Worm (Caenorhabditis elegans) whole organism, late embryonic: Measurements from ENCODE around the gene nhr-31.

Source experiments
- ama-1 ChIP-seq: fragments of 150-350 bp; optimal IDR thresholded peaks from 2 replicates; lab custom pipeline; 2014
- ceh-2 ChIP-seq: sonication (generic microtip); optimal IDR thresholded peaks from 2 replicates; lab custom pipeline; 2016; ENCODE audit warnings: missing genotype, missing genetic modification characterization, missing compliant biosample characterization
- ceh-34 ChIP-seq: sonication (generic microtip); optimal IDR thresholded peaks from 2 replicates; lab custom pipeline; 2016; ENCODE audit warnings: mild to moderate bottlenecking, missing genetic modification characterization, missing compliant biosample characterization
- dve-1 ChIP-seq: sonication (generic microtip); optimal IDR thresholded peaks from 2 replicates; lab custom pipeline; 2017; ENCODE audit warnings: antibody characterized with exemption, mild to moderate bottlenecking, missing genetic modification characterization, missing compliant biosample characterization
- elt-2 ChIP-seq: sonication (generic microtip); optimal IDR thresholded peaks from 2 replicates; lab custom pipeline; 2016; ENCODE audit warnings: missing genetic modification reagents, missing genetic modification characterization, missing compliant biosample characterization
- ets-4 ChIP-seq: sonication (generic microtip); optimal IDR thresholded peaks from 2 replicates; lab custom pipeline; 2016; ENCODE audit warnings: missing genetic modification characterization, missing compliant biosample characterization
- hlh-6 ChIP-seq: sonication (generic microtip); optimal IDR thresholded peaks from 2 replicates; lab custom pipeline; 2016; ENCODE audit warnings: missing genotype, missing genetic modification characterization, missing compliant biosample characterization
- lim-6 ChIP-seq: sonication (generic microtip); optimal IDR thresholded peaks from 2 replicates; lab custom pipeline; 2016; ENCODE audit warnings: missing genetic modification characterization, missing compliant biosample characterization
- nhr-11 ChIP-seq: fragments of 150-350 bp; optimal IDR thresholded peaks from 2 replicates; lab custom pipeline; 2014; ENCODE audit warnings: missing biosample characterization, missing genetic modification characterization
- odd-2 ChIP-seq: sonication (generic microtip); optimal IDR thresholded peaks from 2 replicates; lab custom pipeline; 2017; ENCODE audit warnings: antibody characterized with exemption, mild to moderate bottlenecking, missing genetic modification characterization, missing compliant biosample characterization
- pros-1 ChIP-seq: fragments of 150-350 bp; optimal IDR thresholded peaks from 2 replicates; lab custom pipeline; 2014; ENCODE audit warnings: missing biosample characterization, missing genetic modification reagents, missing genetic modification characterization
- tbx-2 ChIP-seq: sonication (generic microtip); optimal IDR thresholded peaks from 2 replicates; lab custom pipeline; 2016; ENCODE audit warnings: missing genetic modification characterization, missing compliant biosample characterization
- unc-3 ChIP-seq, 2 experiments: fragments of 200-800 bp in 1 of 2; sonication (Bioruptor generic) in 1 of 2; sonication (generic microtip) in 1 of 2; conservative IDR thresholded peaks in 1 of 2; optimal IDR thresholded peaks in 1 of 2; 2 replicates each; pipeline versions ENCODE4 v1.3.6 to Lab custom; 2016 to 2022; ENCODE audit warnings: missing compliant biosample characterization in 2 of 2, missing genetic modification characterization in 2 of 2, missing genetic modification reagents in 1 of 2
- unc-55 ChIP-seq: sonication (generic microtip); optimal IDR thresholded peaks from 2 replicates; lab custom pipeline; 2017; ENCODE audit warnings: missing biosample characterization, missing genetic modification reagents, missing genetic modification characterization

- TF ChIP-seq unc-3 (GFP tag; conservative IDR thresholded peaks at IDR 0.05; lab: Robert Waterston, UW) (no peak), unc-3 (tag; optimal IDR thresholded peaks at IDR 0.05; lab: Kevin White, UChicago) (no peak), ama-1 (lab: Kevin White, UChicago) (no peak), elt-2 (tag; lab: Kevin White, UChicago) (no peak), unc-55 (GFP tag; lab: Kevin White, UChicago) (no peak), nhr-11 (tag; lab: Kevin White, UChicago) (no peak), tbx-2 (tag; lab: Kevin White, UChicago) (peak; percentile 17), odd-2 (tag; lab: Kevin White, UChicago) (no peak), ceh-34 (peak; percentile 75), ceh-2 (tag; lab: Kevin White, UChicago) (no peak), hlh-6 (tag; lab: Kevin White, UChicago) (no peak), pros-1 (tag; lab: Kevin White, UChicago) (no peak), ets-4 (tag; lab: Kevin White, UChicago) (no peak), lim-6 (tag; lab: Kevin White, UChicago) (no peak), dve-1 (no peak)
These were observed 11.5 kb upstream of the nhr-31 start for ce11 chrIV:8040610-8041317.
